Fruit fly (Drosophila melanogaster) whole organism, embryonic: Measurements from ENCODE around the gene CG32026.
A peak's percentile ranks its signal among the peaks of the same experiment; 100 is the strongest.

Experiments used
- B-H2 ChIP-seq: fragments of 200-800 bp; sonication (Bioruptor generic); optimal IDR thresholded peaks from 2 replicates; lab custom pipeline; 2018; ENCODE audit warnings: missing biosample characterization, mild to moderate bottlenecking, missing genetic modification characterization
- CG10209 ChIP-seq: fragments of 200-800 bp; sonication (Bioruptor generic); optimal IDR thresholded peaks from 3 replicates; lab custom pipeline; 2017; ENCODE audit warnings: missing biosample characterization, mild to moderate bottlenecking, missing genetic modification characterization, missing genetic modification reagents
- CG10431 ChIP-seq: fragments of 200-800 bp; sonication (Bioruptor generic); optimal IDR thresholded peaks from 3 replicates; lab custom pipeline; 2018; ENCODE audit warnings: missing biosample characterization, mild to moderate bottlenecking, missing genetic modification characterization
- CG12744 ChIP-seq: fragments of 200-800 bp; sonication (Bioruptor generic); optimal IDR thresholded peaks from 2 replicates; lab custom pipeline; 2016; ENCODE audit warnings: missing biosample characterization, missing genetic modification characterization
- CG12942 ChIP-seq: fragments of 200-800 bp; sonication (Bioruptor generic); optimal IDR thresholded peaks from 3 replicates; lab custom pipeline; 2016; ENCODE audit warnings: missing biosample characterization, missing genetic modification characterization
- CG13624 ChIP-seq: fragments of 200-800 bp; sonication (Bioruptor generic); optimal IDR thresholded peaks from 2 replicates; lab custom pipeline; 2016; ENCODE audit warnings: missing biosample characterization, missing genetic modification characterization
- CG14860 ChIP-seq: fragments of 200-800 bp; sonication (Bioruptor generic); IDR thresholded peaks from 3 replicates; pipeline ENCODE4 v1.3.6; 2022; ENCODE audit warnings: missing biosample characterization, missing genetic modification characterization; ENCODE audit not compliant: partially characterized antibody
- CG1603 ChIP-seq: fragments of 200-800 bp; sonication (Bioruptor generic); optimal IDR thresholded peaks from 2 replicates; lab custom pipeline; 2019; ENCODE audit warnings: missing biosample characterization, mild to moderate bottlenecking, missing genetic modification characterization, moderate library complexity
- CG17802 ChIP-seq: fragments of 200-800 bp; sonication (Bioruptor generic); optimal IDR thresholded peaks from 2 replicates; lab custom pipeline; 2018; ENCODE audit warnings: missing biosample characterization, mild to moderate bottlenecking, missing genetic modification characterization, moderate library complexity
- CG2129 ChIP-seq: fragments of 200-800 bp; sonication (Bioruptor generic); IDR thresholded peaks from 2 replicates; pipeline ENCODE4 v1.3.6; 2022; ENCODE audit warnings: missing biosample characterization, missing genetic modification characterization; ENCODE audit not compliant: partially characterized antibody
- CG2199 ChIP-seq: fragments of 200-800 bp; sonication (Bioruptor generic); IDR thresholded peaks from 3 replicates; pipeline ENCODE4 v1.3.6; 2022; ENCODE audit warnings: missing biosample characterization, missing genetic modification characterization
- CG3726 ChIP-seq: fragments of 200-800 bp; sonication (Bioruptor generic); IDR thresholded peaks from 3 replicates; pipeline ENCODE4, ENCODE4 v1.3.6; 2022; ENCODE audit warnings: missing biosample characterization, missing genetic modification characterization
- CG3847 ChIP-seq: fragments of 200-800 bp; sonication (Bioruptor generic); IDR thresholded peaks from 2 replicates; pipeline ENCODE4 v1.3.6; 2022; ENCODE audit warnings: missing biosample characterization, missing genetic modification characterization
- CG4282 ChIP-seq: fragments of 200-800 bp; sonication (Bioruptor generic); optimal IDR thresholded peaks from 2 replicates; lab custom pipeline; 2016; ENCODE audit warnings: missing biosample characterization, missing genetic modification characterization
- CG4707 ChIP-seq: fragments of 200-800 bp; sonication (Bioruptor generic); optimal IDR thresholded peaks from 2 replicates; lab custom pipeline; 2018; ENCODE audit warnings: missing biosample characterization, mild to moderate bottlenecking, missing genetic modification characterization, moderate library complexity
- CG4730 ChIP-seq: fragments of 200-800 bp; sonication (Bioruptor generic); IDR thresholded peaks from 2 replicates; pipeline ENCODE4 v1.3.6; 2022; ENCODE audit warnings: missing biosample characterization, missing genetic modification characterization
- CG6175 ChIP-seq: fragments of 200-800 bp; sonication (Bioruptor generic); IDR thresholded peaks from 3 replicates; pipeline ENCODE4 v1.3.6; 2022; ENCODE audit warnings: missing biosample characterization, missing genetic modification characterization
- CG6272 ChIP-seq: fragments of 200-800 bp; sonication (Bioruptor generic); IDR thresholded peaks from 2 replicates; pipeline ENCODE4 v1.3.6; 2022; ENCODE audit warnings: missing biosample characterization, missing genetic modification characterization
- CG7745 ChIP-seq: fragments of 200-800 bp; sonication (Bioruptor generic); optimal IDR thresholded peaks from 2 replicates; lab custom pipeline; 2018; ENCODE audit warnings: missing biosample characterization, mild to moderate bottlenecking, missing genetic modification characterization, moderate library complexity
- CG8290 ChIP-seq, 3 experiments: fragments of 200-800 bp; sonication (Bioruptor generic); optimal IDR thresholded peaks; 2 replicates each; lab custom pipeline; 2016 to 2019; ENCODE audit warnings: missing biosample characterization in 3 of 3, missing genetic modification characterization in 3 of 3, mild to moderate bottlenecking in 2 of 3, moderate library complexity in 1 of 3
- CG8944 ChIP-seq: fragments of 200-800 bp; sonication (Bioruptor generic); optimal IDR thresholded peaks from 3 replicates; lab custom pipeline; 2016; ENCODE audit warnings: missing biosample characterization, missing genetic modification characterization
- CG9817 ChIP-seq: fragments of 200-800 bp; sonication (Bioruptor generic); optimal IDR thresholded peaks from 2 replicates; lab custom pipeline; 2018; ENCODE audit warnings: missing biosample characterization, mild to moderate bottlenecking, missing genetic modification characterization, moderate library complexity
- D19B ChIP-seq: fragments of 200-800 bp; sonication (Bioruptor generic); optimal IDR thresholded peaks from 2 replicates; lab custom pipeline; 2017; ENCODE audit warnings: missing biosample characterization, mild to moderate bottlenecking, missing genetic modification characterization
- Dip2 ChIP-seq: fragments of 200-800 bp; sonication (Bioruptor generic); IDR thresholded peaks from 2 replicates; pipeline ENCODE4 v1.3.6; 2022; ENCODE audit warnings: missing biosample characterization, missing genetic modification characterization
- HLH54F ChIP-seq: fragments of 200-800 bp; sonication (Bioruptor generic); optimal IDR thresholded peaks from 3 replicates; lab custom pipeline; 2016; ENCODE audit warnings: missing biosample characterization, missing genetic modification characterization
- HmgD ChIP-seq: fragments of 200-800 bp; sonication (Bioruptor generic); optimal IDR thresholded peaks from 3 replicates; lab custom pipeline; 2016; ENCODE audit warnings: missing biosample characterization, missing genetic modification characterization
- Hr51 ChIP-seq, 2 experiments: fragments of 200-800 bp; sonication (Bioruptor generic); optimal IDR thresholded peaks; 2 replicates in 1 of 2; 3 replicates in 1 of 2; lab custom pipeline; 2016 to 2018; ENCODE audit warnings: missing biosample characterization in 2 of 2, missing genetic modification characterization in 2 of 2, mild to moderate bottlenecking in 1 of 2, moderate library complexity in 1 of 2
- MTF-1 ChIP-seq: fragments of 200-800 bp; sonication (Bioruptor generic); optimal IDR thresholded peaks from 2 replicates; lab custom pipeline; 2018; ENCODE audit warnings: missing biosample characterization, mild to moderate bottlenecking, missing genetic modification characterization, borderline replicate concordance
- Mes4 ChIP-seq: fragments of 200-800 bp; sonication (Bioruptor generic); optimal IDR thresholded peaks from 2 replicates; lab custom pipeline; 2016; ENCODE audit warnings: missing biosample characterization, missing genetic modification characterization
- NFAT ChIP-seq: fragments of 200-800 bp; sonication (Bioruptor generic); IDR thresholded peaks from 2 replicates; pipeline ENCODE4 v1.3.6; 2022; ENCODE audit warnings: missing biosample characterization, missing genetic modification characterization
- Neu2 ChIP-seq: fragments of 200-800 bp; sonication (Bioruptor generic); optimal IDR thresholded peaks from 3 replicates; lab custom pipeline; 2016; ENCODE audit warnings: missing biosample characterization, missing genetic modification characterization, borderline replicate concordance
- Nf-YC ChIP-seq: fragments of 200-800 bp; optimal IDR thresholded peaks from 3 replicates; lab custom pipeline; 2019; ENCODE audit warnings: missing biosample characterization, mild to moderate bottlenecking, missing genetic modification characterization, moderate library complexity
- Rx ChIP-seq: fragments of 200-800 bp; sonication (Bioruptor generic); IDR thresholded peaks from 2 replicates; pipeline ENCODE4 v1.3.6; 2022; ENCODE audit warnings: missing biosample characterization, missing genetic modification characterization
- Trl ChIP-seq, 3 experiments: fragments of >200 bp in 2 of 3; fragments of 200-800 bp in 1 of 3; sonication (Bioruptor generic) in 1 of 3; optimal IDR thresholded peaks; 2 replicates in 1 of 3; 3 replicates in 2 of 3; lab custom pipeline; 2016 to 2017; ENCODE audit warnings: missing biosample characterization in 1 of 3, missing genetic modification characterization in 1 of 3
- aop ChIP-seq: fragments of 200-800 bp; sonication (Bioruptor generic); IDR thresholded peaks from 2 replicates; pipeline ENCODE4 v1.3.6; 2022; ENCODE audit warnings: missing biosample characterization, missing genetic modification characterization
- ara ChIP-seq: fragments of 200-800 bp; sonication (Bioruptor generic); IDR thresholded peaks from 2 replicates; pipeline ENCODE4 v1.3.6; 2022; ENCODE audit warnings: missing biosample characterization, missing genetic modification characterization
- dysf ChIP-seq: fragments of 200-800 bp; sonication (Bioruptor generic); IDR thresholded peaks from 3 replicates; pipeline ENCODE4 v1.3.6; 2022; ENCODE audit warnings: missing biosample characterization, missing genetic modification characterization
- ewg ChIP-seq: fragments of 200-800 bp; sonication (Bioruptor generic); optimal IDR thresholded peaks from 3 replicates; lab custom pipeline; 2017; ENCODE audit warnings: mild to moderate bottlenecking, missing biosample characterization, missing genetic modification reagents, missing genetic modification characterization
- gcm ChIP-seq: fragments of 200-800 bp; sonication (Bioruptor generic); optimal IDR thresholded peaks from 2 replicates; lab custom pipeline; 2019; ENCODE audit warnings: missing biosample characterization, mild to moderate bottlenecking, missing genetic modification characterization, moderate library complexity
- kah ChIP-seq: fragments of 200-800 bp; sonication (Bioruptor generic); optimal IDR thresholded peaks from 2 replicates; lab custom pipeline; 2018; ENCODE audit warnings: missing biosample characterization, mild to moderate bottlenecking, missing genetic modification characterization
- nmo ChIP-seq: fragments of 200-800 bp; sonication (Bioruptor generic); optimal IDR thresholded peaks from 2 replicates; lab custom pipeline; 2018; ENCODE audit warnings: missing biosample characterization, mild to moderate bottlenecking, missing genetic modification characterization, moderate library complexity
- pnt ChIP-seq: fragments of 200-800 bp; sonication (Bioruptor generic); optimal IDR thresholded peaks from 3 replicates; lab custom pipeline; 2016; ENCODE audit warnings: missing biosample characterization, missing genetic modification characterization
- ro ChIP-seq: fragments of 200-800 bp; sonication (Bioruptor generic); IDR thresholded peaks from 2 replicates; pipeline ENCODE4 v1.3.6; 2022; ENCODE audit warnings: missing biosample characterization, missing genetic modification characterization
- scrt ChIP-seq: fragments of 200-800 bp; sonication (Bioruptor generic); optimal IDR thresholded peaks from 2 replicates; lab custom pipeline; 2018; ENCODE audit warnings: missing biosample characterization, mild to moderate bottlenecking, missing genetic modification characterization, moderate library complexity
- sd ChIP-seq: fragments of 200-800 bp; sonication (Bioruptor generic); optimal IDR thresholded peaks from 3 replicates; lab custom pipeline; 2018; ENCODE audit warnings: missing biosample characterization, mild to moderate bottlenecking, missing genetic modification characterization, moderate library complexity
- tio ChIP-seq: fragments of 200-800 bp; sonication (Bioruptor generic); optimal IDR thresholded peaks from 2 replicates; lab custom pipeline; 2017; ENCODE audit warnings: missing biosample characterization, missing genetic modification characterization, inconsistent platforms
- unpg ChIP-seq: fragments of 200-800 bp; sonication (Bioruptor generic); optimal IDR thresholded peaks from 3 replicates; lab custom pipeline; 2018; ENCODE audit warnings: missing biosample characterization, mild to moderate bottlenecking, missing genetic modification characterization, moderate library complexity
- zfh1 ChIP-seq: fragments of 200-800 bp; sonication (Bioruptor generic); IDR thresholded peaks from 3 replicates; pipeline ENCODE4 v1.3.6; 2022; ENCODE audit warnings: missing biosample characterization, missing genetic modification characterization

CG32026 gene

dm6 chr3L:8823730-8824374, 12.4 kb upstream of the CG32026 start (continued):
- peak; percentile 8 for TF ChIP-seq CG4707 (GFP tag; lab: Kevin White, UChicago)
- no peak for TF ChIP-seq scrt
- TF ChIP-seq CG17802 (tag; lab: Kevin White, UChicago) = no peak
- TF ChIP-seq Hr51 (GFP tag; optimal IDR thresholded peaks at IDR 0.05; lab: Kevin White, UChicago) = peak in 1 of 2 experiments; percentile 47
- TF ChIP-seq NFAT (GFP tag; lab: Robert Waterston, UW) = no peak
- TF ChIP-seq CG1603 = peak; percentile 61
- peak; percentile 24 for TF ChIP-seq tio (GFP tag; lab: Kevin White, UChicago)
- no peak for TF ChIP-seq CG6272 (GFP tag; lab: Robert Waterston, UW)
- TF ChIP-seq CG10209 = peak; percentile 56
- TF ChIP-seq dysf (GFP tag; lab: Robert Waterston, UW) = peak; percentile 40; the same call in 1 of the 3 replicates
- no peak for TF ChIP-seq HmgD (GFP tag; lab: Kevin White, UChicago)
- no peak for TF ChIP-seq sd
- TF ChIP-seq CG9817 = no peak
- no peak for TF ChIP-seq CG8290 (GFP tag; optimal IDR thresholded peaks at IDR 0.05; lab: Kevin White, UChicago)
- TF ChIP-seq CG8290 (tag; optimal IDR thresholded peaks at IDR 0.05; lab: Kevin White, UChicago) = peak in 1 of 2 experiments; percentile 46
- no peak for TF ChIP-seq B-H2 (GFP tag; lab: Kevin White, UChicago)
- no peak for TF ChIP-seq CG4282 (GFP tag; lab: Kevin White, UChicago)
- TF ChIP-seq pnt (GFP tag; lab: Kevin White, UChicago) = no peak
- TF ChIP-seq aop = 0 out of 2 replicates have a peak, but pooled peaks have one; percentile 10
- TF ChIP-seq Mes4 (GFP tag; lab: Kevin White, UChicago) = no peak
- TF ChIP-seq D19B (GFP tag; lab: Kevin White, UChicago) = no peak
- peak; percentile 16 for TF ChIP-seq CG8944 (GFP tag; lab: Kevin White, UChicago)
- TF ChIP-seq CG2199 (GFP tag; lab: Robert Waterston, UW) = no peak
- peak; percentile 65; the same call in 2 of the 3 replicates for TF ChIP-seq zfh1 (GFP tag; lab: Robert Waterston, UW)
- TF ChIP-seq CG12942 (GFP tag; lab: Kevin White, UChicago) = no peak
- TF ChIP-seq CG10431 (GFP tag; lab: Kevin White, UChicago) = no peak
- TF ChIP-seq Rx (GFP tag; lab: Robert Waterston, UW) = no peak
- TF ChIP-seq CG12744 = no peak
- TF ChIP-seq CG14860 = no peak
- peak; percentile 47 for TF ChIP-seq nmo
- TF ChIP-seq CG6175 (GFP tag; lab: Robert Waterston, UW) = no peak
- TF ChIP-seq CG3847 (GFP tag; lab: Robert Waterston, UW) = peak; percentile 35; the same call in 1 of the 2 replicates
- peak; percentile 35; the same call in 1 of the 2 replicates for TF ChIP-seq ro (GFP tag; lab: Robert Waterston, UW)
- TF ChIP-seq Trl (optimal IDR thresholded peaks at IDR 0.05; lab: Kevin White, UChicago) = no peak
- TF ChIP-seq Trl (GFP tag; optimal IDR thresholded peaks at IDR 0.05; lab: Kevin White, UChicago) = no peak
- no peak for TF ChIP-seq kah (GFP tag; lab: Kevin White, UChicago)
- TF ChIP-seq CG2129 (GFP tag; lab: Robert Waterston, UW) = no peak
- TF ChIP-seq gcm (GFP tag; lab: Kevin White, UChicago) = no peak
- no peak for TF ChIP-seq CG3726 (GFP tag; lab: Robert Waterston, UW)
- TF ChIP-seq MTF-1 = no peak
- TF ChIP-seq Dip2 (GFP tag; lab: Robert Waterston, UW) = no peak
- no peak for TF ChIP-seq CG7745 (tag; lab: Kevin White, UChicago)
- TF ChIP-seq HLH54F (GFP tag; lab: Kevin White, UChicago) = no peak
- TF ChIP-seq ewg (GFP tag; lab: Kevin White, UChicago) = no peak
- peak; percentile 35 for TF ChIP-seq unpg (GFP tag; lab: Kevin White, UChicago)
- no peak for TF ChIP-seq Neu2
- no peak for TF ChIP-seq Nf-YC
- no peak for TF ChIP-seq CG13624
- TF ChIP-seq ara (GFP tag; lab: Robert Waterston, UW) = peak; percentile 50
- TF ChIP-seq CG4730 = 0 out of 2 replicates have a peak, but pooled peaks have one; percentile 20
